Worm (Caenorhabditis elegans): ENCODE data around the gene C07A4.2.

DNA sequence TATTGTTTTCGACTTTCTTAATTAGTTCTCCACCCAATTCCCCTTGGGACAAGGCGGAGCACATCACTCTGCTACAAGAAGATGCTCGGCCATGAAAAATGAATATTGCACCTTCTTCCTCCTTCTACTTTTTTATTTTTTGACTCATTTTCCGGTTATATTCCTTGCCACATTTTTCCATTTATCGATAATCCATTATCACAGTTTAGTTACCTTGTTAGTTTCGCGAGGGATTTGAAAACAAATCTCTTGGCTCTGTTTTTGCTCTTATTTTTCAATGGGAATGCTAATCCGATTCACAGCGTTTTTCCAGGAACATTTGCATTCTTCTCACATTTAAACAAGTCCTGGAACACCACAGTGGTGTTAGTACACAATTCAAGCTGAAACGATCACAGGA, 5.0 kb upstream of the C07A4.2 start, which contains the start of gene rnp-9:
- TF ChIP-seq ama-1 (optimal IDR thresholded peaks at IDR 0.05) (no peak), pes-1 (GFP tag; IDR thresholded peaks at IDR 0.05) (no peak), hnd-1 (tag; optimal IDR thresholded peaks at IDR 0.05) (no peak), hmbx-1 (tag; optimal IDR thresholded peaks at IDR 0.05) (no peak), ets-7 (tag; optimal IDR thresholded peaks at IDR 0.05) (no peak), flt-1 (GFP tag; IDR thresholded peaks at IDR 0.05) (no peak), hmg-4 (GFP tag; optimal IDR thresholded peaks at IDR 0.05) (no peak), ceh-13 (GFP tag; optimal IDR thresholded peaks at IDR 0.05) (no peak)
